Worm (Caenorhabditis elegans): ENCODE results near the gene ZC477.2.
A peak's percentile ranks its signal among the peaks of the same experiment; 100 is the strongest.

The ZC477.2 gene

ce11 chrIV:7081214-7081613, 26.8 kb upstream of the ZC477.2 start, which contains the start of gene Y43B11AR.1:
Gene Y43B11AR.1, plus strand, starts transcription at chrIV:7081514.
- TF ChIP-seq swsn-7 (tag; optimal IDR thresholded peaks at IDR 0.05) (no peak), efl-3 (GFP tag; optimal IDR thresholded peaks at IDR 0.05) (no peak), elt-2 (tag; optimal IDR thresholded peaks at IDR 0.05) (no peak), mdl-1 (tag; optimal IDR thresholded peaks at IDR 0.05) (no peak), lsy-2 (tag; optimal IDR thresholded peaks at IDR 0.05) (no peak), unc-86 (tag; optimal IDR thresholded peaks at IDR 0.05) (no peak), blmp-1 (tag; optimal IDR thresholded peaks at IDR 0.05) (no peak)

ce11 chrIV:7083382-7083784, 24.6 kb upstream of the ZC477.2 start, which contains the start of gene Y43B11AR.3:
Gene Y43B11AR.3, minus strand, starts transcription at chrIV:7083716.
- TF ChIP-seq ceh-90 (tag; optimal IDR thresholded peaks at IDR 0.05) (no peak), efl-1 (optimal IDR thresholded peaks at IDR 0.05) (peak; percentile 9 to 12), efl-1 (GFP tag; optimal IDR thresholded peaks at IDR 0.05 in 1 of 2) (peak in 1 of 2 experiments; percentile 22), snu-23 (GFP tag; optimal IDR thresholded peaks at IDR 0.05) (no peak), hlh-4 (tag; optimal IDR thresholded peaks at IDR 0.05) (no peak), nhr-47 (tag; optimal IDR thresholded peaks at IDR 0.05) (peak; percentile 8), tbx-2 (tag; optimal IDR thresholded peaks at IDR 0.05) (no peak), nhr-237 (tag; optimal IDR thresholded peaks at IDR 0.05) (no peak), ets-5 (GFP tag; IDR thresholded peaks at IDR 0.05) (no peak), hpl-2 (GFP tag; optimal IDR thresholded peaks at IDR 0.05) (no peak), sptf-1 (tag; optimal IDR thresholded peaks at IDR 0.05) (no peak), alr-1 (tag; optimal IDR thresholded peaks at IDR 0.05; ENCODE audit: borderline replicate concordance) (no peak), swsn-7 (tag; optimal IDR thresholded peaks at IDR 0.05) (no peak), nhr-11 (tag; optimal IDR thresholded peaks at IDR 0.05) (no peak), nhr-19 (GFP tag; conservative IDR thresholded peaks at IDR 0.05) (no peak), lsy-2 (tag; optimal IDR thresholded peaks at IDR 0.05) (peak in 1 of 2 experiments; percentile 14), elt-3 (tag; optimal IDR thresholded peaks at IDR 0.05) (no peak), nhr-12 (tag; optimal IDR thresholded peaks at IDR 0.05) (no peak), fkh-8 (tag; optimal IDR thresholded peaks at IDR 0.05) (no peak), nhr-85 (tag) (peak; percentile 56), ceh-82 (tag; optimal IDR thresholded peaks at IDR 0.05) (no peak), ces-1 (GFP tag; optimal IDR thresholded peaks at IDR 0.05) (no peak), fos-1 (tag; optimal IDR thresholded peaks at IDR 0.05) (peak; percentile 44), F16B12.6 (tag; optimal IDR thresholded peaks at IDR 0.05) (no peak), rnt-1 (tag; optimal IDR thresholded peaks at IDR 0.05) (peak; percentile 30), mab-9 (GFP tag; IDR thresholded peaks at IDR 0.05) (no peak), efl-3 (GFP tag; optimal IDR thresholded peaks at IDR 0.05) (no peak), irx-1 (tag; optimal IDR thresholded peaks at IDR 0.05) (no peak), aly-2 (tag; optimal IDR thresholded peaks at IDR 0.05) (peak; percentile 78), skn-1 (tag; optimal IDR thresholded peaks at IDR 0.05) (no peak), lin-15B (tag; optimal IDR thresholded peaks at IDR 0.05) (no peak), nhr-84 (tag; optimal IDR thresholded peaks at IDR 0.05) (no peak), mef-2 (tag; optimal IDR thresholded peaks at IDR 0.05) (no peak), egl-13 (tag; optimal IDR thresholded peaks at IDR 0.05) (no peak), nhr-71 (tag; optimal IDR thresholded peaks at IDR 0.05) (peak; percentile 46), zip-4 (GFP tag; optimal IDR thresholded peaks at IDR 0.05) (no peak), unc-130 (tag; optimal IDR thresholded peaks at IDR 0.05) (no peak), sup-37 (GFP tag; optimal IDR thresholded peaks at IDR 0.05) (no peak), nhr-28 (tag; optimal IDR thresholded peaks at IDR 0.05) (no peak), dsc-1 (tag; optimal IDR thresholded peaks at IDR 0.05) (no peak), fkh-4 (tag; optimal IDR thresholded peaks at IDR 0.05; ENCODE audit: borderline replicate concordance) (no peak), pag-3 (tag; optimal IDR thresholded peaks at IDR 0.05; ENCODE audit: borderline replicate concordance, insufficient read depth) (no peak), Y116A8C.19 (tag; optimal IDR thresholded peaks at IDR 0.05; ENCODE audit: borderline replicate concordance) (no peak), ama-1 (optimal IDR thresholded peaks at IDR 0.05) (peak; percentile 49), nhr-90 (tag; optimal IDR thresholded peaks at IDR 0.05; ENCODE audit: poor library complexity) (peak; percentile 34), mep-1 (tag; optimal IDR thresholded peaks at IDR 0.05) (no peak), zag-1 (tag; optimal IDR thresholded peaks at IDR 0.05) (no peak), lin-39 (tag; optimal IDR thresholded peaks at IDR 0.05) (no peak)
